Worm (Caenorhabditis elegans): ENCODE results near the gene srt-54.

- no peak for TF ChIP-seq ces-1 (GFP tag; optimal IDR thresholded peaks at IDR 0.05)
- TF ChIP-seq unc-62 (GFP tag; optimal IDR thresholded peaks at IDR 0.05) = no peak
- no peak for TF ChIP-seq skn-1 (tag; optimal IDR thresholded peaks at IDR 0.05)
- TF ChIP-seq blmp-1 (tag; optimal IDR thresholded peaks at IDR 0.05) = no peak
- TF ChIP-seq lir-3 (tag; optimal IDR thresholded peaks at IDR 0.05; ENCODE audit: poor library complexity) = no peak
- TF ChIP-seq snpc-4 (tag; optimal IDR thresholded peaks at IDR 0.05) = no peak
- TF ChIP-seq fos-1 (tag; optimal IDR thresholded peaks at IDR 0.05) = no peak
- TF ChIP-seq ztf-11 (tag; optimal IDR thresholded peaks at IDR 0.05) = no peak
- no peak for TF ChIP-seq nhr-77 (tag; optimal IDR thresholded peaks at IDR 0.05)
- TF ChIP-seq ama-1 (optimal IDR thresholded peaks at IDR 0.05) = no peak
- TF ChIP-seq aly-2 (tag; optimal IDR thresholded peaks at IDR 0.05) = no peak
Observed at ce11 chrII:76662-77061, 40.4 kb upstream of the srt-54 start.

All from whole organism, L1 larva.